Fruit fly (Drosophila melanogaster) whole organism, wandering third instar larva: Measurements from ENCODE around the gene mRpL9.

Experiments used
- Abd-B ChIP-seq: fragments of >200 bp; optimal IDR thresholded peaks from 2 replicates; lab custom pipeline; 2017; ENCODE audit warnings: missing biosample characterization, missing genetic modification characterization
- CG32264 ChIP-seq: fragments of 200-800 bp; sonication (Bioruptor generic); optimal IDR thresholded peaks from 2 replicates; lab custom pipeline; 2016; ENCODE audit warnings: missing biosample characterization, missing genetic modification characterization
- CrebA ChIP-seq: fragments of 200-800 bp; sonication (Bioruptor generic); optimal IDR thresholded peaks from 2 replicates; lab custom pipeline; 2016; ENCODE audit warnings: missing biosample characterization, mild to moderate bottlenecking, missing genetic modification characterization, borderline replicate concordance
- Dfd ChIP-seq: fragments of >200 bp; optimal IDR thresholded peaks from 2 replicates; lab custom pipeline; 2017; ENCODE audit warnings: missing biosample characterization, missing genetic modification characterization
- Dif ChIP-seq: fragments of 200-275, 200-300 bp; sonication (Bioruptor generic); optimal IDR thresholded peaks from 2 replicates; lab custom pipeline; 2018; ENCODE audit warnings: missing biosample characterization, missing genetic modification characterization; ENCODE audit not compliant: partially characterized antibody
- GATAd ChIP-seq: sonication (Bioruptor generic); optimal IDR thresholded peaks from 2 replicates; lab custom pipeline; 2016; ENCODE audit warnings: missing biosample characterization, missing genetic modification characterization
- HLH106 ChIP-seq: fragments of 200-800 bp; optimal IDR thresholded peaks from 3 replicates; lab custom pipeline; 2019; ENCODE audit warnings: missing biosample characterization, mild to moderate bottlenecking, missing genetic modification characterization, moderate library complexity
- Hnf4 ChIP-seq: fragments of 200-800 bp; sonication (Bioruptor generic); optimal IDR thresholded peaks from 2 replicates; lab custom pipeline; 2016; ENCODE audit warnings: missing biosample characterization, mild to moderate bottlenecking, missing genetic modification characterization
- Jra ChIP-seq: sonication (Bioruptor generic); optimal IDR thresholded peaks from 2 replicates; lab custom pipeline; 2016; ENCODE audit warnings: missing biosample characterization, missing genetic modification characterization
- Myc ChIP-seq: fragments of >200 bp; optimal IDR thresholded peaks from 2 replicates; lab custom pipeline; 2017
- N ChIP-seq: fragments of >200 bp; optimal IDR thresholded peaks from 2 replicates; lab custom pipeline; 2018; ENCODE audit warnings: missing biosample characterization, missing external identifiers, missing genetic modification characterization
- OdsH ChIP-seq: fragments of 200-800 bp; sonication (Bioruptor generic); optimal IDR thresholded peaks from 2 replicates; lab custom pipeline; 2016; ENCODE audit warnings: missing biosample characterization, mild to moderate bottlenecking, missing genetic modification characterization
- Rel ChIP-seq, 2 experiments: fragments of 200-800 bp; sonication (Bioruptor generic) in 1 of 2; optimal IDR thresholded peaks; 2 replicates in 1 of 2; 3 replicates in 1 of 2; lab custom pipeline; 2016 to 2019; ENCODE audit warnings: mild to moderate bottlenecking in 2 of 2, missing biosample characterization in 2 of 2, missing genetic modification characterization in 2 of 2, moderate library complexity in 1 of 2
- Vsx2 ChIP-seq: fragments of 200-300, 225-300 bp; sonication (Bioruptor generic); optimal IDR thresholded peaks from 2 replicates; lab custom pipeline; 2018; ENCODE audit warnings: missing biosample characterization, missing genetic modification characterization; ENCODE audit not compliant: partially characterized antibody
- br ChIP-seq: fragments of 200-800 bp; sonication (Bioruptor generic); optimal IDR thresholded peaks from 2 replicates; lab custom pipeline; 2016; ENCODE audit warnings: missing biosample characterization, missing genetic modification characterization
- dl ChIP-seq, 2 experiments: fragments of 175-275, 200-275 bp in 1 of 2; fragments of 200-275 bp in 1 of 2; sonication (Bioruptor generic); optimal IDR thresholded peaks; lab custom pipeline; 2018; ENCODE audit warnings: mild to moderate bottlenecking in 2 of 2, missing biosample characterization in 2 of 2, missing genetic modification characterization in 2 of 2, moderate library complexity in 2 of 2; ENCODE audit not compliant: partially characterized antibody in 2 of 2, insufficient read depth in 1 of 2
- ey ChIP-seq: fragments of 200-800 bp; sonication (Bioruptor generic); optimal IDR thresholded peaks from 2 replicates; lab custom pipeline; 2016; ENCODE audit warnings: missing biosample characterization, missing genetic modification characterization
- foxo ChIP-seq, 2 experiments: fragments of 200-800 bp; sonication (Bioruptor generic); optimal IDR thresholded peaks; 2 replicates in 1 of 2; 3 replicates in 1 of 2; lab custom pipeline; 2016 to 2017; ENCODE audit warnings: missing biosample characterization in 2 of 2, missing genetic modification characterization in 2 of 2
- h ChIP-seq: fragments of 200-800 bp; sonication (Bioruptor generic); optimal IDR thresholded peaks from 3 replicates; lab custom pipeline; 2016; ENCODE audit warnings: missing biosample characterization, mild to moderate bottlenecking, missing genetic modification characterization
- jim ChIP-seq: fragments of 175-275, 200-325 bp; sonication (Bioruptor generic); optimal IDR thresholded peaks from 2 replicates; lab custom pipeline; 2016; ENCODE audit warnings: missing biosample characterization, mild to moderate bottlenecking, missing genetic modification characterization
- lola ChIP-seq: fragments of >200 bp; optimal IDR thresholded peaks from 2 replicates; lab custom pipeline; 2017; ENCODE audit warnings: missing biosample characterization, missing genetic modification characterization
- pan ChIP-seq: fragments of >200 bp; optimal IDR thresholded peaks from 2 replicates; lab custom pipeline; 2017
- psq ChIP-seq: fragments of 200-800 bp; sonication (Bioruptor generic); optimal IDR thresholded peaks from 3 replicates; lab custom pipeline; 2017; ENCODE audit warnings: missing biosample characterization, mild to moderate bottlenecking, missing genetic modification characterization, moderate library complexity
- rgr ChIP-seq: fragments of 200-800 bp; sonication (Bioruptor generic); optimal IDR thresholded peaks from 3 replicates; lab custom pipeline; 2016; ENCODE audit warnings: missing biosample characterization, mild to moderate bottlenecking, missing genetic modification characterization
- sage ChIP-seq: fragments of 200-800 bp; sonication (Bioruptor generic); optimal IDR thresholded peaks from 2 replicates; lab custom pipeline; 2016; ENCODE audit warnings: missing biosample characterization, mild to moderate bottlenecking, missing genetic modification characterization
- sv ChIP-seq: fragments of 200-800 bp; sonication (Bioruptor generic); optimal IDR thresholded peaks from 3 replicates; lab custom pipeline; 2016; ENCODE audit warnings: missing biosample characterization, missing genetic modification characterization
- usp ChIP-seq: fragments of >200 bp; optimal IDR thresholded peaks from 2 replicates; lab custom pipeline; 2017; ENCODE audit warnings: missing biosample characterization, missing genetic modification characterization

mRpL9 gene

dm6 chr3R:15286024-15286692 is 44.4 kb upstream of the mRpL9 start:
- no peak for TF ChIP-seq Myc (lab: Kevin White, UChicago)
- no peak for TF ChIP-seq Abd-B (GFP tag; lab: Kevin White, UChicago)
- peak; percentile 7 for TF ChIP-seq rgr (GFP tag; lab: Kevin White, UChicago)
- no peak for TF ChIP-seq ey (GFP tag; lab: Kevin White, UChicago)
- TF ChIP-seq OdsH (GFP tag; lab: Kevin White, UChicago) = no peak
- TF ChIP-seq Jra (GFP tag; lab: Kevin White, UChicago) = no peak
- TF ChIP-seq Dfd (GFP tag; lab: Kevin White, UChicago) = no peak
- TF ChIP-seq Dif (GFP tag; lab: Kevin White, UChicago) = peak; percentile 87
- TF ChIP-seq Vsx2 (GFP tag; lab: Kevin White, UChicago) = peak; percentile 56
- TF ChIP-seq dl (GFP tag; optimal IDR thresholded peaks at IDR 0.05; lab: Kevin White, UChicago; ENCODE audit: insufficient read depth in 1 of 2, partially characterized antibody in 2 of 2) = peak in 1 of 2 experiments; percentile 51
- TF ChIP-seq, all 38 proteins: peak for 4

dm6 chr3R:15286693-15287041 is 43.9 kb upstream of the mRpL9 start:
- TF ChIP-seq h (GFP tag; lab: Kevin White, UChicago) (peak; percentile 12), Dif (GFP tag; lab: Kevin White, UChicago) (peak; percentile 68), dl (GFP tag; optimal IDR thresholded peaks at IDR 0.05; lab: Kevin White, UChicago; ENCODE audit: insufficient read depth in 1 of 2, partially characterized antibody in 2 of 2) (peak; percentile 39 to 74), Rel (GFP tag; optimal IDR thresholded peaks at IDR 0.05; lab: Kevin White, UChicago) (no peak), Rel (tag; optimal IDR thresholded peaks at IDR 0.05; lab: Kevin White, UChicago) (no peak), sv (GFP tag; lab: Kevin White, UChicago) (no peak), Vsx2 (GFP tag; lab: Kevin White, UChicago) (peak; percentile 55), sage (GFP tag; lab: Kevin White, UChicago) (no peak), lola (GFP tag; lab: Kevin White, UChicago) (no peak)

- no peak for TF ChIP-seq pan (lab: Kevin White, UChicago)
- TF ChIP-seq rgr (GFP tag; lab: Kevin White, UChicago) = peak; percentile 36
- peak; percentile 76 for TF ChIP-seq Vsx2 (GFP tag; lab: Kevin White, UChicago)
- no peak for TF ChIP-seq CrebA
- TF ChIP-seq Myc (lab: Kevin White, UChicago) = peak; percentile 73
- peak; percentile 86 for TF ChIP-seq Dif (GFP tag; lab: Kevin White, UChicago)
- peak; percentile 5 for TF ChIP-seq h (GFP tag; lab: Kevin White, UChicago)
- TF ChIP-seq dl (GFP tag; optimal IDR thresholded peaks at IDR 0.05; lab: Kevin White, UChicago; ENCODE audit: insufficient read depth in 1 of 2, partially characterized antibody in 2 of 2) = peak; percentile 68 to 71
- TF ChIP-seq foxo (GFP tag; optimal IDR thresholded peaks at IDR 0.05; lab: Kevin White, UChicago) = peak in 1 of 2 experiments; percentile 14
- TF ChIP-seq Rel (GFP tag; optimal IDR thresholded peaks at IDR 0.05; lab: Kevin White, UChicago) = no peak
- TF ChIP-seq Rel (tag; optimal IDR thresholded peaks at IDR 0.05; lab: Kevin White, UChicago) = peak; percentile 39
- peak; percentile 30 for TF ChIP-seq HLH106
Observed at dm6 chr3R:15287763-15288162, 42.8 kb upstream of the mRpL9 start.

dm6 chr3R:15288802-15289201 is 41.7 kb upstream of the mRpL9 start:
- TF ChIP-seq br (no peak), jim (GFP tag; lab: Kevin White, UChicago) (no peak), sage (GFP tag; lab: Kevin White, UChicago) (no peak), h (GFP tag; lab: Kevin White, UChicago) (no peak), N (GFP tag; lab: Kevin White, UChicago) (no peak), Rel (GFP tag; optimal IDR thresholded peaks at IDR 0.05; lab: Kevin White, UChicago) (no peak), Rel (tag; optimal IDR thresholded peaks at IDR 0.05; lab: Kevin White, UChicago) (no peak), psq (no peak), Hnf4 (GFP tag; lab: Kevin White, UChicago) (no peak), ey (GFP tag; lab: Kevin White, UChicago) (no peak), CG32264 (GFP tag; lab: Kevin White, UChicago) (no peak), GATAd (GFP tag; lab: Kevin White, UChicago) (no peak), lola (GFP tag; lab: Kevin White, UChicago) (no peak), usp (GFP tag; lab: Kevin White, UChicago) (no peak), pan (lab: Kevin White, UChicago) (no peak)
